Worm (Caenorhabditis elegans) whole organism, mixed stage, embryonic: ENCODE measurements around the gene frpr-1.

Source experiments
- ceh-39 ChIP-seq: fragments of 150-350 bp; optimal IDR thresholded peaks from 2 replicates; lab custom pipeline; 2014; ENCODE audit warnings: missing biosample characterization, missing genetic modification characterization
- ces-1 ChIP-seq: fragments of 150-350 bp; optimal IDR thresholded peaks from 2 replicates; lab custom pipeline; 2014; ENCODE audit warnings: missing biosample characterization, missing genetic modification reagents, missing genetic modification characterization
- cnd-1 ChIP-seq: fragments of 200-800 bp; sonication (Bioruptor generic); optimal IDR thresholded peaks from 2 replicates; lab custom pipeline; 2018; ENCODE audit warnings: mild to moderate bottlenecking, missing genetic modification characterization, missing compliant biosample characterization
- elt-3 ChIP-seq: fragments of 150-350 bp; optimal IDR thresholded peaks from 2 replicates; lab custom pipeline; 2014; ENCODE audit warnings: missing biosample characterization, missing genetic modification characterization
- ham-2 ChIP-seq: fragments of 200-800 bp; sonication (Bioruptor generic); optimal IDR thresholded peaks from 2 replicates; lab custom pipeline; 2018; ENCODE audit warnings: mild to moderate bottlenecking, missing genetic modification characterization, missing compliant biosample characterization
- lin-13 ChIP-seq: fragments of 150-350 bp; optimal IDR thresholded peaks from 2 replicates; lab custom pipeline; 2014; ENCODE audit warnings: missing biosample characterization, missing genetic modification characterization
- lsy-2 ChIP-seq: fragments of 150-350 bp; optimal IDR thresholded peaks from 2 replicates; lab custom pipeline; 2014; ENCODE audit warnings: missing biosample characterization, missing genetic modification characterization
- nhr-12 ChIP-seq: fragments of 150-350 bp; optimal IDR thresholded peaks from 2 replicates; lab custom pipeline; 2014; ENCODE audit warnings: missing biosample characterization, missing genetic modification characterization
- nhr-237 ChIP-seq: fragments of 150-350 bp; optimal IDR thresholded peaks from 2 replicates; lab custom pipeline; 2014; ENCODE audit warnings: missing biosample characterization, missing genetic modification characterization
- nhr-28 ChIP-seq: fragments of 150-350 bp; optimal IDR thresholded peaks from 2 replicates; lab custom pipeline; 2014; ENCODE audit warnings: missing biosample characterization, missing genetic modification characterization
- pha-4 ChIP-seq: fragments of 150-350 bp; optimal IDR thresholded peaks from 2 replicates; lab custom pipeline; 2018; ENCODE audit warnings: missing biosample characterization, missing genetic modification reagents, missing genetic modification characterization
- unc-62 ChIP-seq: fragments of 150-350 bp; optimal IDR thresholded peaks from 2 replicates; lab custom pipeline; 2014; ENCODE audit warnings: missing biosample characterization, missing genetic modification reagents, missing genetic modification characterization

DNA sequence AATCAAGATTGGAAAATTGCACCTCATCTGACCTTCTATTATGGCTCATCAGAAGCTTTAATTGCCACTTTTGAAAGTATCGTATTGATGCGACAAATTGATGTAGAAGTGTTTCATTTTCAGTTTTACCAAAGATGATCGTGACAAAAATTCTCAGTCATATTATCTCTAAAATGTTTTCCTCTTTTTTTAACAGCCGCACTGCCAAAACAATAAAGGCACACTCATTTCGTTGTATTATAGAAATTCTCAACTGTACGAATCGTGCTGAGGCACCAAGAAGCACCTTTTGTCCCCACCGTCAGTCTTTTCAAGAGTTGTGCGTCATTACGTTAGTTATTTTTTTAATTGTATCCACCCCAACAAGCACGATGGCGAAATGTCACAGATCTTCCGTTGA lies 21.5 kb downstream of the frpr-1 start, which contains the start of gene K07E3.9:
- no peak for TF ChIP-seq nhr-28
- no peak for TF ChIP-seq ham-2 (GFP tag; lab: Kevin White, UChicago)
- TF ChIP-seq pha-4 (tag; lab: Kevin White, UChicago): no peak
- TF ChIP-seq lsy-2 (tag; lab: Kevin White, UChicago): no peak
- TF ChIP-seq unc-62 (GFP tag; lab: Kevin White, UChicago): no peak
- no peak for TF ChIP-seq nhr-237 (tag; lab: Kevin White, UChicago)
- no peak for TF ChIP-seq lin-13 (tag; lab: Kevin White, UChicago)
- no peak for TF ChIP-seq ceh-39 (tag; lab: Kevin White, UChicago)
- TF ChIP-seq ces-1 (GFP tag; lab: Kevin White, UChicago): no peak
- TF ChIP-seq cnd-1: no peak
- no peak for TF ChIP-seq nhr-12 (tag; lab: Kevin White, UChicago)
- TF ChIP-seq elt-3 (tag; lab: Kevin White, UChicago): no peak
